Worm (Caenorhabditis elegans) whole organism, L3 larva: ENCODE measurements around the gene C26H9A.3.
"Not testable (repeated sequence)": the region's sequence is repeated elsewhere in the genome, so short reads cannot be mapped to it uniquely, and the experiment has no call there.

Experiments
- R02D3.7 ChIP-seq: fragments of 150-350 bp; optimal IDR thresholded peaks from 2 replicates; lab custom pipeline; 2014; ENCODE audit warnings: missing biosample characterization, missing genetic modification characterization
- ZK546.5 ChIP-seq: sonication (generic microtip); optimal IDR thresholded peaks from 2 replicates; lab custom pipeline; 2017; ENCODE audit warnings: missing biosample characterization, missing genetic modification characterization
- aly-2 ChIP-seq: fragments of 150-350 bp; optimal IDR thresholded peaks from 2 replicates; lab custom pipeline; 2014; ENCODE audit warnings: missing biosample characterization, missing genetic modification characterization
- ama-1 ChIP-seq: fragments of 150-350 bp; optimal IDR thresholded peaks from 2 replicates; lab custom pipeline; 2018
- ceh-16 ChIP-seq: sonication (generic microtip); optimal IDR thresholded peaks from 2 replicates; lab custom pipeline; 2017; ENCODE audit warnings: missing biosample characterization, missing genetic modification characterization
- ceh-28 ChIP-seq: fragments of 150-350 bp; optimal IDR thresholded peaks from 2 replicates; lab custom pipeline; 2014; ENCODE audit warnings: missing biosample characterization, missing genetic modification reagents, missing genetic modification characterization
- ceh-82 ChIP-seq: fragments of 150-350 bp; optimal IDR thresholded peaks from 2 replicates; lab custom pipeline; 2014; ENCODE audit warnings: missing biosample characterization, missing genetic modification characterization
- ceh-9 ChIP-seq: sonication (generic microtip); optimal IDR thresholded peaks from 2 replicates; lab custom pipeline; 2018; ENCODE audit warnings: missing biosample characterization, missing genetic modification characterization
- daf-12 ChIP-seq: fragments of 150-350 bp; optimal IDR thresholded peaks from 2 replicates; lab custom pipeline; 2014; ENCODE audit warnings: missing biosample characterization, missing genetic modification reagents, missing genetic modification characterization
- egl-27 ChIP-seq: sonication (generic microtip); optimal IDR thresholded peaks from 4 replicates; lab custom pipeline; 2017; ENCODE audit warnings: missing biosample characterization, missing genetic modification reagents, missing genetic modification characterization
- egl-5 ChIP-seq: fragments of 150-350 bp; optimal IDR thresholded peaks from 2 replicates; lab custom pipeline; 2017; ENCODE audit warnings: missing biosample characterization, missing genetic modification reagents, missing genetic modification characterization, inconsistent platforms
- elt-1 ChIP-seq: fragments of 150-350 bp; optimal IDR thresholded peaks from 2 replicates; lab custom pipeline; 2014; ENCODE audit warnings: missing biosample characterization, missing genetic modification characterization
- elt-2 ChIP-seq: sonication (generic microtip); optimal IDR thresholded peaks from 2 replicates; lab custom pipeline; 2016; ENCODE audit warnings: missing genetic modification reagents, mild to moderate bottlenecking, missing genetic modification characterization, missing compliant biosample characterization
- elt-3 ChIP-seq, 3 experiments: fragments of 150-350 bp in 1 of 3; sonication (generic microtip) in 2 of 3; optimal IDR thresholded peaks; 2 replicates in 2 of 3; 4 replicates in 1 of 3; lab custom pipeline; 2014 to 2017; ENCODE audit warnings: missing biosample characterization in 3 of 3, missing genetic modification characterization in 3 of 3
- eor-1 ChIP-seq, 2 experiments: fragments of 150-350 bp; optimal IDR thresholded peaks; 2 replicates each; lab custom pipeline; 2014 to 2018; ENCODE audit warnings: missing biosample characterization in 2 of 2, missing genetic modification characterization in 2 of 2
- fkh-10 ChIP-seq: sonication (generic microtip); optimal IDR thresholded peaks from 2 replicates; lab custom pipeline; 2017; ENCODE audit warnings: missing biosample characterization, missing genetic modification reagents, missing genetic modification characterization
- fkh-2 ChIP-seq: fragments of 150-350 bp; optimal IDR thresholded peaks from 2 replicates; lab custom pipeline; 2014; ENCODE audit warnings: missing biosample characterization, missing genetic modification reagents, missing genetic modification characterization
- fos-1 ChIP-seq: fragments of 150-350 bp; optimal IDR thresholded peaks from 2 replicates; lab custom pipeline; 2014; ENCODE audit warnings: missing biosample characterization, missing genetic modification characterization
- hmg-11 ChIP-seq: sonication (generic microtip); optimal IDR thresholded peaks from 2 replicates; lab custom pipeline; 2016; ENCODE audit warnings: missing genetic modification characterization, missing compliant biosample characterization
- jun-1 ChIP-seq: fragments of 150-350 bp; optimal IDR thresholded peaks from 2 replicates; lab custom pipeline; 2014; ENCODE audit warnings: missing biosample characterization, missing genetic modification reagents, missing genetic modification characterization
- lin-15B ChIP-seq: fragments of 150-350 bp; optimal IDR thresholded peaks from 2 replicates; lab custom pipeline; 2014; ENCODE audit warnings: missing biosample characterization, missing genetic modification characterization
- lin-39 ChIP-seq: fragments of 150-350 bp; optimal IDR thresholded peaks from 2 replicates; lab custom pipeline; 2018; ENCODE audit warnings: missing biosample characterization, missing genetic modification reagents, missing genetic modification characterization
- lsy-12 ChIP-seq: sonication (generic microtip); optimal IDR thresholded peaks from 2 replicates; lab custom pipeline; 2016; ENCODE audit warnings: mild to moderate bottlenecking, missing genetic modification characterization, missing compliant biosample characterization
- mdl-1 ChIP-seq: fragments of 150-350 bp; optimal IDR thresholded peaks from 2 replicates; lab custom pipeline; 2014; ENCODE audit warnings: missing biosample characterization, missing genetic modification characterization
- mml-1 ChIP-seq: fragments of 150-350 bp; sonication (generic microtip); optimal IDR thresholded peaks from 3 replicates; lab custom pipeline; 2014; ENCODE audit warnings: missing biosample characterization, missing genetic modification characterization
- nfya-1 ChIP-seq: sonication (generic microtip); optimal IDR thresholded peaks from 2 replicates; lab custom pipeline; 2017; ENCODE audit warnings: missing genetic modification characterization, mild to moderate bottlenecking, missing compliant biosample characterization, antibody characterized with exemption, moderate library complexity; ENCODE audit not compliant: insufficient read depth
- nhr-11 ChIP-seq: fragments of 150-350 bp; optimal IDR thresholded peaks from 2 replicates; lab custom pipeline; 2014; ENCODE audit warnings: missing biosample characterization, missing genetic modification characterization
- nhr-12 ChIP-seq: fragments of 150-350 bp; optimal IDR thresholded peaks from 2 replicates; lab custom pipeline; 2014; ENCODE audit warnings: missing biosample characterization, missing genetic modification characterization
- nhr-23 ChIP-seq: fragments of 150-350 bp; optimal IDR thresholded peaks from 2 replicates; lab custom pipeline; 2014; ENCODE audit warnings: missing biosample characterization, missing genetic modification reagents, missing genetic modification characterization
- nhr-237 ChIP-seq: fragments of 150-350 bp; optimal IDR thresholded peaks from 2 replicates; lab custom pipeline; 2014; ENCODE audit warnings: missing biosample characterization, missing genetic modification characterization
- nhr-28 ChIP-seq: fragments of 150-350 bp; optimal IDR thresholded peaks from 2 replicates; lab custom pipeline; 2014; ENCODE audit warnings: missing biosample characterization, missing genetic modification characterization
- nhr-43 ChIP-seq: sonication (generic microtip); optimal IDR thresholded peaks from 2 replicates; lab custom pipeline; 2016; ENCODE audit warnings: mild to moderate bottlenecking, missing genetic modification characterization, missing compliant biosample characterization; ENCODE audit not compliant: poor library complexity, severe bottlenecking
- nhr-67 ChIP-seq: fragments of 150-350 bp; optimal IDR thresholded peaks from 2 replicates; lab custom pipeline; 2014; ENCODE audit warnings: missing biosample characterization, missing genetic modification characterization
- nhr-77 ChIP-seq: fragments of 150-350 bp; optimal IDR thresholded peaks from 2 replicates; lab custom pipeline; 2014; ENCODE audit warnings: missing biosample characterization, missing genetic modification characterization
- pha-4 ChIP-seq: fragments of 150-350 bp; optimal IDR thresholded peaks from 2 replicates; lab custom pipeline; 2014; ENCODE audit warnings: missing biosample characterization, missing genetic modification reagents, missing genetic modification characterization
- pqm-1 ChIP-seq: fragments of 150-350 bp; optimal IDR thresholded peaks from 2 replicates; lab custom pipeline; 2017; ENCODE audit warnings: missing biosample characterization, missing genetic modification characterization, inconsistent platforms
- sea-2 ChIP-seq: fragments of 150-350 bp; sonication (generic microtip); optimal IDR thresholded peaks from 4 replicates; lab custom pipeline; 2014; ENCODE audit warnings: missing biosample characterization, missing genetic modification reagents, missing genetic modification characterization
- skn-1 ChIP-seq: fragments of 150-350 bp; optimal IDR thresholded peaks from 2 replicates; lab custom pipeline; 2014; ENCODE audit warnings: missing biosample characterization, missing genetic modification characterization
- snpc-4 ChIP-seq: fragments of 150-350 bp; optimal IDR thresholded peaks from 2 replicates; lab custom pipeline; 2014; ENCODE audit warnings: missing biosample characterization, missing genetic modification characterization
- tbx-2 ChIP-seq: sonication (generic microtip); optimal IDR thresholded peaks from 2 replicates; lab custom pipeline; 2016; ENCODE audit warnings: mild to moderate bottlenecking, missing genetic modification characterization, missing compliant biosample characterization
- unc-39 ChIP-seq: sonication (generic microtip); optimal IDR thresholded peaks from 4 replicates; lab custom pipeline; 2017; ENCODE audit warnings: missing biosample characterization, missing genetic modification characterization
- zag-1 ChIP-seq: fragments of 150-350 bp; optimal IDR thresholded peaks from 2 replicates; lab custom pipeline; 2014; ENCODE audit warnings: missing biosample characterization, missing genetic modification characterization
- ztf-11 ChIP-seq: fragments of 150-350 bp; optimal IDR thresholded peaks from 2 replicates; lab custom pipeline; 2014; ENCODE audit warnings: missing biosample characterization, missing genetic modification characterization
- ztf-4 ChIP-seq: fragments of 150-350 bp; optimal IDR thresholded peaks from 2 replicates; lab custom pipeline; 2014; ENCODE audit warnings: missing biosample characterization, missing genetic modification characterization

The C26H9A.3 gene

ce11 chrIV:12677137-12677536 lies 37.9 kb upstream of the C26H9A.3 start, which contains the start of gene T23B5.6:
Gene T23B5.6 (minus strand): TSS chrIV:12677237.
- TF ChIP-seq pqm-1, daf-12, skn-1 (tag; lab: Kevin White, UChicago): not testable (repeated sequence)

ce11 chrIV:12674700-12675099 lies 35.5 kb upstream of the C26H9A.3 start, which contains the start of gene T23B5.4:
Gene T23B5.4 (plus strand): TSS chrIV:12675000.
- TF ChIP-seq eor-1 (tag; optimal IDR thresholded peaks at IDR 0.05; lab: Kevin White, UChicago) (no peak), snpc-4 (tag; lab: Kevin White, UChicago) (no peak), fkh-2 (tag; lab: Kevin White, UChicago) (no peak), zag-1 (tag; lab: Kevin White, UChicago) (no peak), ceh-82 (no peak), ceh-16 (tag; lab: Kevin White, UChicago) (no peak), lsy-12 (tag; lab: Kevin White, UChicago) (no peak), R02D3.7 (tag; lab: Kevin White, UChicago) (no peak), nhr-12 (tag; lab: Kevin White, UChicago) (no peak), egl-5 (tag; lab: Kevin White, UChicago) (no peak), nhr-11 (tag; lab: Kevin White, UChicago) (no peak), ztf-4 (tag; lab: Kevin White, UChicago) (no peak), fkh-10 (GFP tag; lab: Kevin White, UChicago) (no peak), daf-12 (tag; lab: Kevin White, UChicago) (no peak), elt-1 (tag; lab: Kevin White, UChicago) (no peak)
- TF ChIP-seq, all 47 proteins: peak for 0

ce11 chrIV:12653094-12653493 lies 13.9 kb upstream of the C26H9A.3 start, which contains the start of the genes wdfy-3 and C26H9A.4:
Gene wdfy-3 (plus strand): TSS chrIV:12653401.
Gene C26H9A.4 (plus strand): TSS chrIV:12653410.
- TF ChIP-seq ama-1 = no peak
- TF ChIP-seq ztf-4 (tag; lab: Kevin White, UChicago) = no peak
- TF ChIP-seq snpc-4 (tag; lab: Kevin White, UChicago) = peak; percentile 3
- no peak for TF ChIP-seq elt-2 (tag; lab: Kevin White, UChicago)
- peak; percentile 11 for TF ChIP-seq nfya-1 (tag; lab: Kevin White, UChicago)
- TF ChIP-seq R02D3.7 (tag; lab: Kevin White, UChicago) = no peak
- peak; percentile 45 for TF ChIP-seq hmg-11 (tag; lab: Kevin White, UChicago)
- no peak for TF ChIP-seq fkh-10 (GFP tag; lab: Kevin White, UChicago)
- no peak for TF ChIP-seq ceh-28
- TF ChIP-seq nhr-77 (tag; lab: Kevin White, UChicago) = no peak
- no peak for TF ChIP-seq skn-1 (tag; lab: Kevin White, UChicago)
- TF ChIP-seq pha-4 (tag; lab: Kevin White, UChicago) = no peak
- TF ChIP-seq lin-15B = peak; percentile 35

ce11 chrIV:12651570-12651969 lies 12.4 kb upstream of the C26H9A.3 start:
- TF ChIP-seq egl-27 (no peak), egl-5 (tag; lab: Kevin White, UChicago) (no peak), ceh-16 (tag; lab: Kevin White, UChicago) (no peak), ZK546.5 (no peak), elt-1 (tag; lab: Kevin White, UChicago) (no peak), pha-4 (tag; lab: Kevin White, UChicago) (no peak), aly-2 (tag; lab: Kevin White, UChicago) (no peak), lsy-12 (tag; lab: Kevin White, UChicago) (no peak), nhr-67 (tag; lab: Kevin White, UChicago) (no peak), pqm-1 (tag; lab: Kevin White, UChicago) (no peak), ztf-11 (tag; lab: Kevin White, UChicago) (no peak), sea-2 (no peak), nhr-43 (tag; lab: Kevin White, UChicago) (no peak), skn-1 (tag; lab: Kevin White, UChicago) (no peak), snpc-4 (tag; lab: Kevin White, UChicago) (peak; percentile 10), fkh-10 (GFP tag; lab: Kevin White, UChicago) (peak; percentile 92), unc-39 (tag; lab: Kevin White, UChicago) (no peak), elt-3 (tag; optimal IDR thresholded peaks at IDR 0.05; lab: Kevin White, UChicago) (no peak), R02D3.7 (tag; lab: Kevin White, UChicago) (no peak), fos-1 (tag; lab: Kevin White, UChicago) (no peak), mdl-1 (no peak), nhr-77 (tag; lab: Kevin White, UChicago) (no peak), nhr-11 (tag; lab: Kevin White, UChicago) (no peak), ztf-4 (tag; lab: Kevin White, UChicago) (no peak), jun-1 (tag; lab: Kevin White, UChicago) (no peak), tbx-2 (no peak), hmg-11 (tag; lab: Kevin White, UChicago) (peak; percentile 41), nhr-23 (no peak), nhr-237 (tag; lab: Kevin White, UChicago) (no peak), lin-39 (peak; percentile 1), lin-15B (peak; percentile 62), nhr-28 (no peak), fkh-2 (tag; lab: Kevin White, UChicago) (no peak), ceh-28 (no peak), ceh-9 (tag; lab: Kevin White, UChicago) (no peak), eor-1 (tag; optimal IDR thresholded peaks at IDR 0.05; lab: Kevin White, UChicago) (no peak), mml-1 (tag; lab: Kevin White, UChicago) (no peak)
